Fruit fly (Drosophila melanogaster) whole organism, embryonic: ENCODE measurements around the gene Gr21a.

ENCODE experiments used
- Abd-B ChIP-seq: fragments of 200-800 bp; sonication (Bioruptor generic); optimal IDR thresholded peaks from 2 replicates; lab custom pipeline; 2018; ENCODE audit warnings: missing biosample characterization, mild to moderate bottlenecking, missing genetic modification characterization, moderate library complexity
- Ada2b ChIP-seq: fragments of 200-800 bp; sonication (Bioruptor generic); IDR thresholded peaks from 2 replicates; pipeline ENCODE4 v1.3.6; 2022; ENCODE audit warnings: missing biosample characterization, missing genetic modification characterization
- BtbVII ChIP-seq: fragments of 200-800 bp; sonication (Bioruptor generic); optimal IDR thresholded peaks from 3 replicates; lab custom pipeline; 2017; ENCODE audit warnings: missing biosample characterization, mild to moderate bottlenecking, missing genetic modification characterization
- CG10267 ChIP-seq: fragments of 200-800 bp; sonication (Bioruptor generic); optimal IDR thresholded peaks from 2 replicates; lab custom pipeline; 2018; ENCODE audit warnings: missing biosample characterization, mild to moderate bottlenecking, missing genetic modification characterization, moderate library complexity
- CG10321 ChIP-seq: fragments of 200-800 bp; sonication (Bioruptor generic); IDR thresholded peaks from 2 replicates; pipeline ENCODE4 v1.3.6; 2022; ENCODE audit warnings: missing biosample characterization, missing genetic modification characterization
- CG10565 ChIP-seq: fragments of 200-800 bp; sonication (Bioruptor generic); optimal IDR thresholded peaks from 3 replicates; lab custom pipeline; 2016; ENCODE audit warnings: missing biosample characterization, mild to moderate bottlenecking, missing genetic modification characterization
- CG10654 ChIP-seq: fragments of 200-800 bp; sonication (Bioruptor generic); optimal IDR thresholded peaks from 2 replicates; lab custom pipeline; 2016; ENCODE audit warnings: missing biosample characterization, missing genetic modification characterization
- CG10979 ChIP-seq: fragments of 200-800 bp; sonication (Bioruptor generic); optimal IDR thresholded peaks from 2 replicates; lab custom pipeline; 2018; ENCODE audit warnings: missing biosample characterization, mild to moderate bottlenecking, missing genetic modification characterization, moderate library complexity
- CG11456 ChIP-seq: fragments of 200-800 bp; sonication (Bioruptor generic); IDR thresholded peaks from 3 replicates; pipeline ENCODE4 v1.3.6; 2022; ENCODE audit warnings: missing biosample characterization, missing genetic modification characterization
- CG12744 ChIP-seq: fragments of 200-800 bp; sonication (Bioruptor generic); optimal IDR thresholded peaks from 2 replicates; lab custom pipeline; 2016; ENCODE audit warnings: missing biosample characterization, missing genetic modification characterization
- CG12942 ChIP-seq: fragments of 200-800 bp; sonication (Bioruptor generic); optimal IDR thresholded peaks from 3 replicates; lab custom pipeline; 2016; ENCODE audit warnings: missing biosample characterization, missing genetic modification characterization
- CG17829 ChIP-seq: fragments of 200-800 bp; optimal IDR thresholded peaks from 2 replicates; lab custom pipeline; 2019; ENCODE audit warnings: missing biosample characterization, mild to moderate bottlenecking, missing genetic modification characterization, moderate library complexity
- CG31224 ChIP-seq: fragments of 200-800 bp; sonication (Bioruptor generic); IDR thresholded peaks from 2 replicates; pipeline ENCODE4 v1.3.6; 2022; ENCODE audit warnings: missing biosample characterization, missing genetic modification characterization
- CG32532 ChIP-seq: fragments of 200-800 bp; sonication (Bioruptor generic); IDR thresholded peaks from 2 replicates; pipeline ENCODE4 v1.3.6; 2022; ENCODE audit warnings: missing biosample characterization, missing genetic modification characterization
- CG43689 ChIP-seq: fragments of 200-800 bp; sonication (Bioruptor generic); IDR thresholded peaks from 2 replicates; pipeline ENCODE4 v1.3.6; 2022; ENCODE audit warnings: missing biosample characterization, missing genetic modification characterization
- CG6813 ChIP-seq: fragments of 200-800 bp; sonication (Bioruptor generic); optimal IDR thresholded peaks from 2 replicates; lab custom pipeline; 2017; ENCODE audit warnings: missing biosample characterization, missing genetic modification characterization, mild to moderate bottlenecking, moderate library complexity, missing genetic modification reagents
- CG7839 ChIP-seq: fragments of 200-800 bp; sonication (Bioruptor generic); optimal IDR thresholded peaks from 3 replicates; lab custom pipeline; 2018; ENCODE audit warnings: missing biosample characterization, mild to moderate bottlenecking, missing genetic modification characterization, moderate library complexity
- CG7928 ChIP-seq: fragments of 200-800 bp; sonication (Bioruptor generic); optimal IDR thresholded peaks from 2 replicates; lab custom pipeline; 2017; ENCODE audit warnings: missing biosample characterization, mild to moderate bottlenecking, missing genetic modification characterization
- CG7987 ChIP-seq: fragments of 200-800 bp; sonication (Bioruptor generic); optimal IDR thresholded peaks from 2 replicates; lab custom pipeline; 2018; ENCODE audit warnings: missing biosample characterization, mild to moderate bottlenecking, missing genetic modification characterization, moderate library complexity
- CG8765 ChIP-seq: fragments of 200-800 bp; sonication (Bioruptor generic); IDR thresholded peaks from 2 replicates; pipeline ENCODE4 v1.3.6; 2022; ENCODE audit warnings: missing biosample characterization, missing genetic modification characterization
- CG9727 ChIP-seq: fragments of 200-800 bp; sonication (Bioruptor generic); optimal IDR thresholded peaks from 3 replicates; lab custom pipeline; 2017; ENCODE audit warnings: missing biosample characterization, mild to moderate bottlenecking, missing genetic modification characterization
- CG9817 ChIP-seq: fragments of 200-800 bp; sonication (Bioruptor generic); optimal IDR thresholded peaks from 2 replicates; lab custom pipeline; 2018; ENCODE audit warnings: missing biosample characterization, mild to moderate bottlenecking, missing genetic modification characterization, moderate library complexity
- CG9876 ChIP-seq: fragments of 200-800 bp; sonication (Bioruptor generic); optimal IDR thresholded peaks from 2 replicates; lab custom pipeline; 2016; ENCODE audit warnings: missing biosample characterization, missing genetic modification characterization
- Dp ChIP-seq: fragments of 200-800 bp; sonication (Bioruptor generic); optimal IDR thresholded peaks from 2 replicates; lab custom pipeline; 2018; ENCODE audit warnings: missing biosample characterization, mild to moderate bottlenecking, missing genetic modification characterization, moderate library complexity
- Hr51 ChIP-seq, 2 experiments: fragments of 200-800 bp; sonication (Bioruptor generic); optimal IDR thresholded peaks; 2 replicates in 1 of 2; 3 replicates in 1 of 2; lab custom pipeline; 2016 to 2018; ENCODE audit warnings: missing biosample characterization in 2 of 2, missing genetic modification characterization in 2 of 2, mild to moderate bottlenecking in 1 of 2, moderate library complexity in 1 of 2
- Mrtf ChIP-seq: fragments of 200-800 bp; sonication (Bioruptor generic); IDR thresholded peaks from 3 replicates; pipeline ENCODE4 v1.3.6; 2022; ENCODE audit warnings: missing biosample characterization, missing genetic modification characterization
- NK7.1 ChIP-seq: fragments of 200-800 bp; sonication (Bioruptor generic); optimal IDR thresholded peaks from 3 replicates; lab custom pipeline; 2016; ENCODE audit warnings: missing biosample characterization, missing genetic modification characterization
- Side ChIP-seq: fragments of 200-800 bp; sonication (Bioruptor generic); optimal IDR thresholded peaks from 2 replicates; lab custom pipeline; 2016; ENCODE audit warnings: missing biosample characterization, missing genetic modification characterization
- Sox100B ChIP-seq: fragments of 200-800 bp; sonication (Bioruptor generic); optimal IDR thresholded peaks from 3 replicates; lab custom pipeline; 2018; ENCODE audit warnings: missing biosample characterization, mild to moderate bottlenecking, missing genetic modification characterization
- Sox102F ChIP-seq: fragments of 200-800 bp; sonication (Bioruptor generic); optimal IDR thresholded peaks from 2 replicates; lab custom pipeline; 2018; ENCODE audit warnings: missing biosample characterization, mild to moderate bottlenecking, missing genetic modification characterization, moderate library complexity
- Spps ChIP-seq: fragments of 200-800 bp; sonication (Bioruptor generic); optimal IDR thresholded peaks from 2 replicates; lab custom pipeline; 2018; ENCODE audit warnings: missing biosample characterization, mild to moderate bottlenecking, missing genetic modification characterization
- Usf ChIP-seq: fragments of 200-800 bp; sonication (Bioruptor generic); optimal IDR thresholded peaks from 2 replicates; lab custom pipeline; 2017; ENCODE audit warnings: missing genotype, missing biosample characterization, missing genetic modification characterization
- Vsx1 ChIP-seq: fragments of 200-800 bp; sonication (Bioruptor generic); optimal IDR thresholded peaks from 2 replicates; lab custom pipeline; 2017; ENCODE audit warnings: missing biosample characterization, mild to moderate bottlenecking, missing genetic modification characterization, missing genetic modification reagents
- bcd ChIP-seq: fragments of 200-800 bp; sonication (Bioruptor generic); optimal IDR thresholded peaks from 2 replicates; lab custom pipeline; 2017; ENCODE audit warnings: missing biosample characterization, mild to moderate bottlenecking, missing genetic modification characterization
- croc ChIP-seq: fragments of 200-800 bp; sonication (Bioruptor generic); conservative IDR thresholded peaks from 3 replicates; pipeline ENCODE4 v1.3.6; 2022; ENCODE audit warnings: missing biosample characterization, missing genetic modification characterization
- dmrt99B ChIP-seq: fragments of 200-800 bp; sonication (Bioruptor generic); optimal IDR thresholded peaks from 2 replicates; lab custom pipeline; 2018; ENCODE audit warnings: missing biosample characterization, mild to moderate bottlenecking, missing genetic modification characterization, moderate library complexity
- ewg ChIP-seq: fragments of 200-800 bp; sonication (Bioruptor generic); optimal IDR thresholded peaks from 3 replicates; lab custom pipeline; 2017; ENCODE audit warnings: mild to moderate bottlenecking, missing biosample characterization, missing genetic modification reagents, missing genetic modification characterization
- fd64A ChIP-seq: fragments of 200-800 bp; sonication (Bioruptor generic); optimal IDR thresholded peaks from 3 replicates; lab custom pipeline; 2018; ENCODE audit warnings: missing biosample characterization, mild to moderate bottlenecking, missing genetic modification characterization
- gem ChIP-seq: fragments of 200-800 bp; sonication (Bioruptor generic); optimal IDR thresholded peaks from 2 replicates; lab custom pipeline; 2019; ENCODE audit warnings: missing biosample characterization, mild to moderate bottlenecking, missing genetic modification characterization, moderate library complexity
- ind ChIP-seq: fragments of 200-800 bp; sonication (Bioruptor generic); optimal IDR thresholded peaks from 3 replicates; lab custom pipeline; 2016; ENCODE audit warnings: missing biosample characterization, missing genetic modification characterization
- inv ChIP-seq: fragments of 200-800 bp; sonication (Bioruptor generic); IDR thresholded peaks from 2 replicates; pipeline ENCODE4 v1.3.6; 2022; ENCODE audit warnings: missing biosample characterization, missing genetic modification characterization; ENCODE audit not compliant: partially characterized antibody
- kay ChIP-seq: fragments of 200-800 bp; sonication (Bioruptor generic); optimal IDR thresholded peaks from 2 replicates; lab custom pipeline; 2016; ENCODE audit warnings: missing biosample characterization, missing genetic modification characterization
- lilli ChIP-seq: fragments of 200-800 bp; sonication (Bioruptor generic); optimal IDR thresholded peaks from 3 replicates; lab custom pipeline; 2016; ENCODE audit warnings: missing biosample characterization, missing genetic modification characterization
- nom ChIP-seq: fragments of 200-800 bp; sonication (Bioruptor generic); optimal IDR thresholded peaks from 2 replicates; lab custom pipeline; 2017; ENCODE audit warnings: missing biosample characterization, missing genetic modification characterization, mild to moderate bottlenecking, moderate library complexity, missing genetic modification reagents
- pzg ChIP-seq: fragments of 200-800 bp; sonication (Bioruptor generic); optimal IDR thresholded peaks from 3 replicates; lab custom pipeline; 2018; ENCODE audit warnings: missing biosample characterization, mild to moderate bottlenecking, missing genetic modification characterization, moderate library complexity
- ro ChIP-seq: fragments of 200-800 bp; sonication (Bioruptor generic); IDR thresholded peaks from 2 replicates; pipeline ENCODE4 v1.3.6; 2022; ENCODE audit warnings: missing biosample characterization, missing genetic modification characterization
- slbo ChIP-seq: fragments of 200-800 bp; sonication (Bioruptor generic); IDR thresholded peaks from 2 replicates; pipeline ENCODE4 v1.3.6; 2022; ENCODE audit warnings: missing biosample characterization, missing genetic modification characterization
- twi ChIP-seq: fragments of 200-800 bp; optimal IDR thresholded peaks from 2 replicates; lab custom pipeline; 2019; ENCODE audit warnings: missing biosample characterization, mild to moderate bottlenecking, missing genetic modification characterization, moderate library complexity
- unpg ChIP-seq: fragments of 200-800 bp; sonication (Bioruptor generic); optimal IDR thresholded peaks from 3 replicates; lab custom pipeline; 2018; ENCODE audit warnings: missing biosample characterization, mild to moderate bottlenecking, missing genetic modification characterization, moderate library complexity
- usp ChIP-seq: fragments of >200 bp; optimal IDR thresholded peaks from 2 replicates; lab custom pipeline; 2017; ENCODE audit warnings: missing biosample characterization, missing genetic modification characterization

The Gr21a gene

dm6 chr2L:825768-826263 is 45.5 kb downstream of the Gr21a start, which contains the start of the genes CG3862 and dock (continued):
- TF ChIP-seq BtbVII = peak; percentile 67
- peak; percentile 39 for TF ChIP-seq Abd-B (GFP tag; lab: Kevin White, UChicago)
- TF ChIP-seq dmrt99B (tag; lab: Kevin White, UChicago) = peak; percentile 36
- peak; percentile 30; the same call in 1 of the 2 replicates for TF ChIP-seq CG31224 (GFP tag; lab: Robert Waterston, UW)
- peak; percentile 58 for TF ChIP-seq NK7.1 (GFP tag; lab: Kevin White, UChicago)
- peak; percentile 74 for TF ChIP-seq Dp (GFP tag; lab: Kevin White, UChicago)
- TF ChIP-seq Spps (tag; lab: Kevin White, UChicago) = peak; percentile 15
- TF ChIP-seq Hr51 (GFP tag; optimal IDR thresholded peaks at IDR 0.05; lab: Kevin White, UChicago) = peak; percentile 8 to 27
- TF ChIP-seq CG12942 (GFP tag; lab: Kevin White, UChicago) = no peak
- TF ChIP-seq kay (GFP tag; lab: Kevin White, UChicago) = peak; percentile 46
- peak; percentile 43 for TF ChIP-seq CG10979
- peak; percentile 77 for TF ChIP-seq CG11456
- TF ChIP-seq CG9876 = peak; percentile 57
- TF ChIP-seq CG8765 (GFP tag; lab: Robert Waterston, UW) = 0 out of 2 replicates have a peak, but pooled peaks have one; percentile 41
- peak; percentile 3 for TF ChIP-seq CG6813 (GFP tag; lab: Kevin White, UChicago)
- TF ChIP-seq CG9817 (tag; lab: Kevin White, UChicago) = peak; percentile 28
- TF ChIP-seq unpg (GFP tag; lab: Kevin White, UChicago) = peak; percentile 33
- TF ChIP-seq Side (GFP tag; lab: Kevin White, UChicago) = peak; percentile 35
- peak; percentile 19 for TF ChIP-seq gem (tag; lab: Kevin White, UChicago)
- TF ChIP-seq CG7987 = peak; percentile 71
- TF ChIP-seq CG43689 (GFP tag; lab: Robert Waterston, UW) = no peak
- 0 out of 3 replicates have a peak, but pooled peaks have one; percentile 16 for TF ChIP-seq Mrtf (GFP tag; lab: Robert Waterston, UW)
- TF ChIP-seq CG12744 (GFP tag; lab: Kevin White, UChicago) = no peak
- TF ChIP-seq bcd (GFP tag; lab: Kevin White, UChicago) = peak; percentile 49
- TF ChIP-seq inv (GFP tag; lab: Robert Waterston, UW) = peak; percentile 88
- TF ChIP-seq Ada2b = no peak
- no peak for TF ChIP-seq fd64A (GFP tag; lab: Kevin White, UChicago)
- no peak for TF ChIP-seq Sox102F (GFP tag; lab: Kevin White, UChicago)
- TF ChIP-seq CG10565 (GFP tag; lab: Kevin White, UChicago) = no peak
- peak; percentile 75 for TF ChIP-seq slbo (GFP tag; lab: Robert Waterston, UW)
- peak; percentile 38 for TF ChIP-seq CG7839
- peak; percentile 50 for TF ChIP-seq CG17829 (tag; lab: Kevin White, UChicago)
- TF ChIP-seq CG10654 (GFP tag; lab: Kevin White, UChicago) = no peak
- TF ChIP-seq nom (GFP tag; lab: Kevin White, UChicago) = peak; percentile 68
- no peak for TF ChIP-seq croc (GFP tag; lab: Robert Waterston, UW)
- peak; percentile 88 for TF ChIP-seq CG7928
- peak; percentile 23 for TF ChIP-seq ewg (GFP tag; lab: Kevin White, UChicago)
- TF ChIP-seq CG10321 (GFP tag; lab: Robert Waterston, UW) = 0 out of 2 replicates have a peak, but pooled peaks have one; percentile 26
- no peak for TF ChIP-seq twi
- TF ChIP-seq lilli = peak; percentile 65
- no peak for TF ChIP-seq Usf (GFP tag; lab: Kevin White, UChicago)
- peak; percentile 91 for TF ChIP-seq CG10267
- TF ChIP-seq CG9727 (GFP tag; lab: Kevin White, UChicago) = peak; percentile 51
- no peak for TF ChIP-seq Sox100B (GFP tag; lab: Kevin White, UChicago)
- no peak for TF ChIP-seq ro (GFP tag; lab: Robert Waterston, UW)
- peak; percentile 39 for TF ChIP-seq ind (GFP tag; lab: Kevin White, UChicago)
- peak; percentile 98 for TF ChIP-seq pzg (GFP tag; lab: Kevin White, UChicago)
- TF ChIP-seq CG32532 (GFP tag; lab: Robert Waterston, UW) = peak; percentile 58
- TF ChIP-seq usp (GFP tag; lab: Kevin White, UChicago) = no peak
- no peak for TF ChIP-seq Vsx1 (GFP tag; lab: Kevin White, UChicago)
